Worm (Caenorhabditis elegans): ENCODE results near the gene acc-1.

Gene acc-1

DNA sequence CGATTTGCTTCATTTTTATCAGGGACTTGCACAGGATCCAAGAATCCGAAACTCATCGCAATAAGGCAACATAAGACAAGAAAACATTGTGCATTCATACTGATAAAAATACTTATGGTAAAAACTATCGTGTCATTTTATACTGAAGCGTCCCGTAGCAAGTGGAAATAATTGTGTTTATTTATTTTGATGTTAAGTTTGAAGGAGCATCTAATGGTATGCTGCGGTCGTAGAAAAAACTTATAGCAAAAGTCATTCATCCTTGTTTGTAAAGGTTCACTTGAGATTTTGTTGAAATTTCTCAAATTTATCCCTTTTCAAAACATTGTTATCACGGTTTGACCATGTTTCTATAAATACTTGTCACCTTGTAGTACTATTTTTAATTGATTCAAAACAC lies 32.9 kb upstream of the acc-1 start, which contains the start of gene W09C2.10:
Gene W09C2.10 (minus strand): TSS at position 101 of the 400 bp plus-strand sequence.
- TF ChIP-seq tbx-2 (tag; optimal IDR thresholded peaks at IDR 0.05) = no peak
- no peak for TF ChIP-seq nhr-12 (tag; optimal IDR thresholded peaks at IDR 0.05)
- TF ChIP-seq mdl-1 (tag; optimal IDR thresholded peaks at IDR 0.05) = no peak
- no peak for TF ChIP-seq fkh-2 (tag; optimal IDR thresholded peaks at IDR 0.05)
- TF ChIP-seq eor-1 (tag; optimal IDR thresholded peaks at IDR 0.05) = no peak
- no peak for TF ChIP-seq snpc-4 (tag; optimal IDR thresholded peaks at IDR 0.05)
- TF ChIP-seq nhr-77 (tag; optimal IDR thresholded peaks at IDR 0.05) = no peak
- no peak for TF ChIP-seq hmg-11 (tag; optimal IDR thresholded peaks at IDR 0.05)
- no peak for TF ChIP-seq daf-12 (tag; optimal IDR thresholded peaks at IDR 0.05)
- no peak for TF ChIP-seq nhr-76 (tag; optimal IDR thresholded peaks at IDR 0.05)
- TF ChIP-seq nhr-28 (tag; optimal IDR thresholded peaks at IDR 0.05) = no peak
- no peak for TF ChIP-seq ceh-28 (tag; optimal IDR thresholded peaks at IDR 0.05)

DNA sequence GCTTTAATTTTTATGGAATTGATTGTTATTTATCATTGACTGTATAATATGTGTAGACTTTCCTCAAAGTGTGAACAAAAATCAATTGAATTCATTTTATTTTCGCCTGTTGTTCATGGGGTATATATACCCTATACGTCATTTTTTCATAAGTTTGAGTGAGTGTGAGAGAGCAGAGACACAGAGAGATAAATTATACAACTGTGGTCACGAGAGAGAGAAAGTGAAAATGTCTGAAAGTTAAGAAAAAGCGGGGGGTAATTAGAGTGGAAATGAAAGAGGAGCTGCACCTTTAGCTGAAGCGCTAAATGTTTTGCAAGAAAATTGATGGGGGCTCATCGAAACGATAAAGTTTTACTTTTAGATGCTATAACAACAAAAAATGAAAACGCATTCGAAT lies 32.0 kb upstream of the acc-1 start:
- peak; percentile 6 for TF ChIP-seq nhr-23 (tag; optimal IDR thresholded peaks at IDR 0.05)
- no peak for TF ChIP-seq nhr-77 (tag; optimal IDR thresholded peaks at IDR 0.05)
- peak; percentile 30 for TF ChIP-seq elt-2 (tag; optimal IDR thresholded peaks at IDR 0.05)
- TF ChIP-seq jun-1 (tag; optimal IDR thresholded peaks at IDR 0.05) = peak; percentile 29
- no peak for TF ChIP-seq lsy-12 (tag; optimal IDR thresholded peaks at IDR 0.05)

DNA sequence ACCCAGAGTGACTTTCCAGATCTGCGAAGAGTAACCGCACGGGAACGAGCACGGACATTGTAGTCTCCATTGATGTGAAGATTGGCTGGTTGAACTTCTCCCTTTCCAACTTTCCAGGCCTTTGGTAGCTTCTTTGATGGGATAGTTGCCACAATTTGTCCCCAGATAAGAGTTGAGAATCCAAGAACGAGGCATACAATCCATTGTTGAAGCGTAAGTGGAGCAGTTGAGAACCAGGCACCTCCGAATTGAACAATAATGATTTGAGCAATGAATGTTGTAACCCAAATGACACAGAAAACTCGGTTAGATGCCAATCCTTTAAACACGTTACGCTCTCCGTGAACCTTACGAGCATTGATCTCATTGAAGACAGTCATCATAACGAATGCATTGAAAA lies 30.8 kb upstream of the acc-1 start:
- no peak for TF ChIP-seq pqm-1 (tag; optimal IDR thresholded peaks at IDR 0.05)
- TF ChIP-seq elt-3 (tag; optimal IDR thresholded peaks at IDR 0.05) = no peak
- TF ChIP-seq aly-2 (tag; optimal IDR thresholded peaks at IDR 0.05) = no peak
- TF ChIP-seq elt-1 (tag; optimal IDR thresholded peaks at IDR 0.05) = no peak
- TF ChIP-seq hmg-11 (tag; optimal IDR thresholded peaks at IDR 0.05) = no peak
- TF ChIP-seq unc-62 (GFP tag; optimal IDR thresholded peaks at IDR 0.05) = no peak
- TF ChIP-seq unc-39 (tag; optimal IDR thresholded peaks at IDR 0.05) = no peak
- TF ChIP-seq ama-1 (optimal IDR thresholded peaks at IDR 0.05) = no peak
- TF ChIP-seq nfya-1 (tag; optimal IDR thresholded peaks at IDR 0.05; ENCODE audit: insufficient read depth) = no peak
- TF ChIP-seq nhr-12 (tag; optimal IDR thresholded peaks at IDR 0.05) = no peak
- no peak for TF ChIP-seq lsy-12 (tag; optimal IDR thresholded peaks at IDR 0.05)
- no peak for TF ChIP-seq R02D3.7 (tag; optimal IDR thresholded peaks at IDR 0.05)
- no peak for TF ChIP-seq mdl-1 (tag; optimal IDR thresholded peaks at IDR 0.05)
- no peak for TF ChIP-seq nhr-25 (tag; optimal IDR thresholded peaks at IDR 0.05)
- TF ChIP-seq ceh-82 (tag; optimal IDR thresholded peaks at IDR 0.05) = no peak
- TF ChIP-seq tbx-2 (tag; optimal IDR thresholded peaks at IDR 0.05) = no peak

DNA sequence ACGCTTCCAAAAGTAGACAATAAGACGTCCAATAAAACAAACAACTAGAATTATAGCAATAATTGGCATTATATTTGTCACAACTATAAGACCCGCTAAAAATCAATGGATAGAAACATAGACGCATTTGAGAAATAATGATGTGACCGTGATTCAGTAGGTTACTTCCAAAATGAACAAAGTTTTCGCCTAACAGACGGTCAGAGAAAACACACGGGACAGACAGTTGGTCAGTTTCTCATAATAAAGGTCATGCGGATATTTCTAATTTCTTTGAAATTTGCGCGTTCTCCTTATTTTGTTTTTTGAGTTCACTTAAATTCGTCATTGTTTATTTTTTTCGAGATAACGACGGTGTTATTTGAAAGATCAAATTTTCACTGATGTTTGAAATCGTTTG lies 26.3 kb upstream of the acc-1 start:
- no peak for TF ChIP-seq ZK546.5 (tag; optimal IDR thresholded peaks at IDR 0.05)
- TF ChIP-seq lsy-12 (tag; optimal IDR thresholded peaks at IDR 0.05) = no peak
- TF ChIP-seq nhr-23 (tag; optimal IDR thresholded peaks at IDR 0.05) = peak; percentile 20

DNA sequence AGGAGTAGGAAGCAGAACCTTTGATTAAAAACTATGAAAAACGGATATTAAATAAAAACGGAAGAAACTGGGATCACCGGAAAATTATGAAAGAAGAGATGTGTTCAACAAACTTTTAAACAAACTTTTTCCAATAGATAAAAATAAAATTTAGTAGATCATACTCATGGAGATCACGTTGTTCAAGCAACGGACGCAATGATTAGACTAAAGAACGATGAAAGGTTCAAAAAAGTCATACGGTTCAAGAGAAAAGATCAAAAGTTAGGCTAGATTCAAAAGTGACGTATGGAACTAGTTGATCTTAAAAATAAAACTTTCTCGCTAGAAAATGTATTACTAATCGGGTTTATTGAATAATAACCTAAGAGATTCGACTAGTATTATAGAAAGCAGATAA lies 25.8 kb upstream of the acc-1 start:
- TF ChIP-seq eor-1 (tag; optimal IDR thresholded peaks at IDR 0.05) (no peak), fos-1 (tag; optimal IDR thresholded peaks at IDR 0.05) (no peak), nhr-11 (tag; optimal IDR thresholded peaks at IDR 0.05) (no peak), hmg-11 (tag; optimal IDR thresholded peaks at IDR 0.05) (no peak), egl-5 (tag; optimal IDR thresholded peaks at IDR 0.05) (no peak), mml-1 (tag; optimal IDR thresholded peaks at IDR 0.05) (no peak), ZK546.5 (tag; optimal IDR thresholded peaks at IDR 0.05) (no peak), fkh-2 (tag; optimal IDR thresholded peaks at IDR 0.05) (no peak), nhr-237 (tag; optimal IDR thresholded peaks at IDR 0.05) (no peak), ceh-16 (tag; optimal IDR thresholded peaks at IDR 0.05) (no peak), nhr-25 (tag; optimal IDR thresholded peaks at IDR 0.05) (no peak), ztf-4 (tag; optimal IDR thresholded peaks at IDR 0.05) (no peak), elt-3 (tag; optimal IDR thresholded peaks at IDR 0.05) (no peak), tbx-2 (tag; optimal IDR thresholded peaks at IDR 0.05) (no peak), nhr-23 (tag; optimal IDR thresholded peaks at IDR 0.05) (no peak), lin-15B (tag; optimal IDR thresholded peaks at IDR 0.05) (no peak)

All from whole organism, L3 larva.